Fruit fly (Drosophila melanogaster) whole organism, embryonic: Measurements from ENCODE around the gene CG34281.

Experiments used
- Ada2b ChIP-seq: fragments of 200-800 bp; sonication (Bioruptor generic); IDR thresholded peaks from 2 replicates; pipeline ENCODE4 v1.3.6; 2022; ENCODE audit warnings: missing biosample characterization, missing genetic modification characterization
- Bdp1 ChIP-seq: fragments of 200-800 bp; sonication (Bioruptor generic); optimal IDR thresholded peaks from 3 replicates; lab custom pipeline; 2016; ENCODE audit warnings: missing biosample characterization, missing genetic modification characterization
- CG10431 ChIP-seq: fragments of 200-800 bp; sonication (Bioruptor generic); optimal IDR thresholded peaks from 3 replicates; lab custom pipeline; 2018; ENCODE audit warnings: missing biosample characterization, mild to moderate bottlenecking, missing genetic modification characterization
- CG11456 ChIP-seq: fragments of 200-800 bp; sonication (Bioruptor generic); IDR thresholded peaks from 3 replicates; pipeline ENCODE4 v1.3.6; 2022; ENCODE audit warnings: missing biosample characterization, missing genetic modification characterization
- CG11560 ChIP-seq: fragments of 200-800 bp; sonication (Bioruptor generic); IDR thresholded peaks from 3 replicates; pipeline ENCODE4 v1.3.6; 2022; ENCODE audit warnings: missing biosample characterization, missing genetic modification characterization
- CG12769 ChIP-seq: fragments of 200-800 bp; sonication (Bioruptor generic); optimal IDR thresholded peaks from 2 replicates; lab custom pipeline; 2019; ENCODE audit warnings: missing biosample characterization, mild to moderate bottlenecking, missing genetic modification characterization, moderate library complexity
- CG15073 ChIP-seq: fragments of 200-800 bp; sonication (Bioruptor generic); optimal IDR thresholded peaks from 2 replicates; lab custom pipeline; 2016; ENCODE audit warnings: missing biosample characterization, missing genetic modification characterization
- CG17385 ChIP-seq: fragments of 200-800 bp; sonication (Bioruptor generic); optimal IDR thresholded peaks from 3 replicates; lab custom pipeline; 2018; ENCODE audit warnings: missing biosample characterization, mild to moderate bottlenecking, missing genetic modification characterization
- CG2116 ChIP-seq: fragments of 200-800 bp; sonication (Bioruptor generic); optimal IDR thresholded peaks from 3 replicates; lab custom pipeline; 2018; ENCODE audit warnings: missing biosample characterization, mild to moderate bottlenecking, missing genetic modification characterization
- CG2199 ChIP-seq: fragments of 200-800 bp; sonication (Bioruptor generic); IDR thresholded peaks from 3 replicates; pipeline ENCODE4 v1.3.6; 2022; ENCODE audit warnings: missing biosample characterization, missing genetic modification characterization
- CG2202 ChIP-seq: fragments of 200-800 bp; sonication (Bioruptor generic); optimal IDR thresholded peaks from 2 replicates; lab custom pipeline; 2018; ENCODE audit warnings: missing biosample characterization, mild to moderate bottlenecking, missing genetic modification characterization
- CG31365 ChIP-seq: fragments of 200-800 bp; sonication (Bioruptor generic); optimal IDR thresholded peaks from 2 replicates; lab custom pipeline; 2018; ENCODE audit warnings: missing biosample characterization, mild to moderate bottlenecking, missing genetic modification characterization
- CG3726 ChIP-seq: fragments of 200-800 bp; sonication (Bioruptor generic); IDR thresholded peaks from 3 replicates; pipeline ENCODE4, ENCODE4 v1.3.6; 2022; ENCODE audit warnings: missing biosample characterization, missing genetic modification characterization
- CG4424 ChIP-seq: fragments of 200-800 bp; sonication (Bioruptor generic); optimal IDR thresholded peaks from 3 replicates; lab custom pipeline; 2016; ENCODE audit warnings: missing biosample characterization, missing genetic modification characterization
- CG6175 ChIP-seq: fragments of 200-800 bp; sonication (Bioruptor generic); IDR thresholded peaks from 3 replicates; pipeline ENCODE4 v1.3.6; 2022; ENCODE audit warnings: missing biosample characterization, missing genetic modification characterization
- CG7556 ChIP-seq: fragments of 200-800 bp; sonication (Bioruptor generic); optimal IDR thresholded peaks from 2 replicates; lab custom pipeline; 2017; ENCODE audit warnings: missing biosample characterization, mild to moderate bottlenecking, missing genetic modification characterization
- CG8944 ChIP-seq: fragments of 200-800 bp; sonication (Bioruptor generic); optimal IDR thresholded peaks from 3 replicates; lab custom pipeline; 2016; ENCODE audit warnings: missing biosample characterization, missing genetic modification characterization
- CTCF ChIP-seq: fragments of 200-800 bp; sonication (Bioruptor generic); optimal IDR thresholded peaks from 2 replicates; lab custom pipeline; 2017; ENCODE audit warnings: missing biosample characterization, mild to moderate bottlenecking, missing genetic modification characterization, moderate library complexity
- D ChIP-seq, 2 experiments: fragments of 200-800 bp in 1 of 2; fragments of >200 bp in 1 of 2; sonication (Bioruptor generic) in 1 of 2; optimal IDR thresholded peaks; 2 replicates in 1 of 2; 3 replicates in 1 of 2; lab custom pipeline; 2017; ENCODE audit warnings: mild to moderate bottlenecking in 1 of 2, missing biosample characterization in 1 of 2, missing genetic modification characterization in 1 of 2, missing genetic modification reagents in 1 of 2
- Drgx ChIP-seq: fragments of 200-800 bp; sonication (Bioruptor generic); IDR thresholded peaks from 2 replicates; pipeline ENCODE4 v1.3.6; 2022; ENCODE audit warnings: missing biosample characterization, missing genetic modification characterization
- HLH4C ChIP-seq: fragments of 200-800 bp; sonication (Bioruptor generic); IDR thresholded peaks from 3 replicates; pipeline ENCODE4 v1.3.6; 2022; ENCODE audit warnings: missing biosample characterization, missing genetic modification characterization; ENCODE audit not compliant: partially characterized antibody
- Hmx ChIP-seq: fragments of 200-800 bp; sonication (Bioruptor generic); optimal IDR thresholded peaks from 2 replicates; lab custom pipeline; 2016; ENCODE audit warnings: missing biosample characterization, missing genetic modification characterization
- Mrtf ChIP-seq: fragments of 200-800 bp; sonication (Bioruptor generic); IDR thresholded peaks from 3 replicates; pipeline ENCODE4 v1.3.6; 2022; ENCODE audit warnings: missing biosample characterization, missing genetic modification characterization
- Myb ChIP-seq: fragments of 200-800 bp; sonication (Bioruptor generic); optimal IDR thresholded peaks from 2 replicates; lab custom pipeline; 2016; ENCODE audit warnings: missing biosample characterization, missing genetic modification characterization
- NC2α ChIP-seq: fragments of 200-800 bp; sonication (Bioruptor generic); optimal IDR thresholded peaks from 2 replicates; lab custom pipeline; 2016; ENCODE audit warnings: missing biosample characterization, missing genetic modification characterization
- chinmo ChIP-seq: fragments of 200-800 bp; sonication (Bioruptor generic); IDR thresholded peaks from 4 replicates; pipeline ENCODE4 v1.3.6; 2022; ENCODE audit warnings: missing biosample characterization, missing genetic modification characterization; ENCODE audit not compliant: partially characterized antibody
- da ChIP-seq: fragments of 200-800 bp; sonication (Bioruptor generic); optimal IDR thresholded peaks from 2 replicates; lab custom pipeline; 2016; ENCODE audit warnings: missing biosample characterization, missing genetic modification characterization
- disco-r ChIP-seq: fragments of 200-800 bp; sonication (Bioruptor generic); optimal IDR thresholded peaks from 2 replicates; lab custom pipeline; 2016; ENCODE audit warnings: missing biosample characterization, missing genetic modification characterization
- dmrt11E ChIP-seq: fragments of 200-800 bp; sonication (Bioruptor generic); optimal IDR thresholded peaks from 3 replicates; lab custom pipeline; 2018; ENCODE audit warnings: missing biosample characterization, mild to moderate bottlenecking, missing genetic modification characterization, moderate library complexity
- dysf ChIP-seq: fragments of 200-800 bp; sonication (Bioruptor generic); IDR thresholded peaks from 3 replicates; pipeline ENCODE4 v1.3.6; 2022; ENCODE audit warnings: missing biosample characterization, missing genetic modification characterization
- eve ChIP-seq, 2 experiments: fragments of >200 bp; optimal IDR thresholded peaks; 2 replicates each; lab custom pipeline; 2017; ENCODE audit warnings: missing biosample characterization in 2 of 2, missing genetic modification characterization in 2 of 2
- h ChIP-seq: fragments of >200 bp; optimal IDR thresholded peaks from 2 replicates; lab custom pipeline; 2017
- ham ChIP-seq: fragments of 200-800 bp; sonication (Bioruptor generic); IDR thresholded peaks from 2 replicates; pipeline ENCODE4 v1.3.6; 2022; ENCODE audit warnings: missing biosample characterization, missing genetic modification characterization
- insv ChIP-seq, 2 experiments: fragments of 200-800 bp; sonication (Bioruptor generic); optimal IDR thresholded peaks; 3 replicates each; lab custom pipeline; 2016 to 2018; ENCODE audit warnings: missing biosample characterization in 2 of 2, missing genetic modification characterization in 2 of 2
- jumu ChIP-seq: fragments of 200-800 bp; sonication (Bioruptor generic); optimal IDR thresholded peaks from 3 replicates; lab custom pipeline; 2016; ENCODE audit warnings: missing biosample characterization, missing genetic modification characterization
- knrl ChIP-seq: fragments of 200-800 bp; sonication (Bioruptor generic); IDR thresholded peaks from 3 replicates; pipeline ENCODE4 v1.3.6; 2022; ENCODE audit warnings: missing biosample characterization, missing genetic modification characterization; ENCODE audit not compliant: partially characterized antibody
- lab ChIP-seq: fragments of 200-800 bp; sonication (Bioruptor generic); optimal IDR thresholded peaks from 3 replicates; lab custom pipeline; 2017; ENCODE audit warnings: missing biosample characterization, missing genetic modification characterization, mild to moderate bottlenecking, moderate library complexity, missing genetic modification reagents
- lola ChIP-seq, 3 experiments: fragments of >200 bp in 2 of 3; fragments of 200-800 bp in 1 of 3; sonication (Bioruptor generic) in 1 of 3; optimal IDR thresholded peaks; 2 replicates each; lab custom pipeline; 2017 to 2019; ENCODE audit warnings: missing biosample characterization in 3 of 3, missing genetic modification characterization in 3 of 3, mild to moderate bottlenecking in 1 of 3, moderate library complexity in 1 of 3
- maf-S ChIP-seq: fragments of 200-800 bp; sonication (Bioruptor generic); optimal IDR thresholded peaks from 2 replicates; lab custom pipeline; 2016; ENCODE audit warnings: missing biosample characterization, missing genetic modification characterization
- nom ChIP-seq: fragments of 200-800 bp; sonication (Bioruptor generic); optimal IDR thresholded peaks from 2 replicates; lab custom pipeline; 2017; ENCODE audit warnings: missing biosample characterization, missing genetic modification characterization, mild to moderate bottlenecking, moderate library complexity, missing genetic modification reagents
- pb ChIP-seq: fragments of 200-800 bp; sonication (Bioruptor generic); optimal IDR thresholded peaks from 3 replicates; lab custom pipeline; 2016; ENCODE audit warnings: missing biosample characterization, missing genetic modification characterization
- pum ChIP-seq: fragments of 200-800 bp; sonication (Bioruptor generic); optimal IDR thresholded peaks from 2 replicates; lab custom pipeline; 2016; ENCODE audit warnings: missing biosample characterization, missing genetic modification characterization
- sqz ChIP-seq: fragments of 200-800 bp; sonication (Bioruptor generic); optimal IDR thresholded peaks from 3 replicates; lab custom pipeline; 2018; ENCODE audit warnings: missing biosample characterization, mild to moderate bottlenecking, missing genetic modification characterization
- stwl ChIP-seq: fragments of 200-800 bp; sonication (Bioruptor generic); optimal IDR thresholded peaks from 3 replicates; lab custom pipeline; 2018; ENCODE audit warnings: missing biosample characterization, mild to moderate bottlenecking, missing genetic modification characterization, moderate library complexity
- tll ChIP-seq, 2 experiments: fragments of 200-800 bp in 1 of 2; fragments of >200 bp in 1 of 2; sonication (Bioruptor generic) in 1 of 2; optimal IDR thresholded peaks; 2 replicates each; lab custom pipeline; 2017 to 2019; ENCODE audit warnings: missing biosample characterization in 2 of 2, missing genetic modification characterization in 2 of 2, mild to moderate bottlenecking in 1 of 2, moderate library complexity in 1 of 2
- ttk ChIP-seq: fragments of 200-800 bp; sonication (Bioruptor generic); IDR thresholded peaks from 2 replicates; pipeline ENCODE4 v2.1.2; 2022; ENCODE audit warnings: missing biosample characterization, missing genetic modification characterization
- vvl ChIP-seq: fragments of 200-800 bp; sonication (Bioruptor generic); IDR thresholded peaks from 2 replicates; pipeline ENCODE4 v1.3.6; 2022; ENCODE audit warnings: missing biosample characterization, missing genetic modification characterization
- zen2 ChIP-seq: fragments of 200-800 bp; sonication (Bioruptor generic); IDR thresholded peaks from 3 replicates; pipeline ENCODE4 v1.3.6; 2022; ENCODE audit warnings: missing biosample characterization, missing genetic modification characterization; ENCODE audit not compliant: partially characterized antibody

The CG34281 gene

dm6 chr3R:17615076-17615475, 2.4 kb downstream of the CG34281 start:
- TF ChIP-seq CG11456 (GFP tag; lab: Robert Waterston, UW) (no peak), CG15073 (GFP tag; lab: Kevin White, UChicago) (peak; percentile 82), CG2202 (tag; lab: Kevin White, UChicago) (no peak), CTCF (peak; percentile 59), CG2199 (0 out of 3 replicates have a peak, but pooled peaks have one; percentile 16), vvl (0 out of 2 replicates have a peak, but pooled peaks have one; percentile 10), insv (GFP tag; optimal IDR thresholded peaks at IDR 0.05; lab: Kevin White, UChicago) (peak in 1 of 2 experiments; percentile 10), CG31365 (tag; lab: Kevin White, UChicago) (peak; percentile 76), eve (GFP tag; optimal IDR thresholded peaks at IDR 0.05; lab: Kevin White, UChicago) (peak in 1 of 2 experiments; percentile 52), stwl (tag; lab: Kevin White, UChicago) (peak; percentile 21), maf-S (no peak), CG17385 (peak; percentile 64), lola (GFP tag; optimal IDR thresholded peaks at IDR 0.05; lab: Kevin White, UChicago) (peak in 1 of 3 experiments; percentile 41)
- TF ChIP-seq, all 482 proteins: peak for 10

- TF ChIP-seq Bdp1 (GFP tag; lab: Kevin White, UChicago) (peak; percentile 34), CG11456 (GFP tag; lab: Robert Waterston, UW) (0 out of 3 replicates have a peak, but pooled peaks have one; percentile 9), nom (GFP tag; lab: Kevin White, UChicago) (peak; percentile 11), disco-r (GFP tag; lab: Kevin White, UChicago) (no peak), CG2116 (GFP tag; lab: Kevin White, UChicago) (no peak), CG7556 (GFP tag; lab: Kevin White, UChicago) (no peak), CG2199 (0 out of 3 replicates have a peak, but pooled peaks have one; percentile 58), Drgx (GFP tag; lab: Robert Waterston, UW) (0 out of 2 replicates have a peak, but pooled peaks have one; percentile 10), NC2α (GFP tag; lab: Kevin White, UChicago) (no peak), sqz (GFP tag; lab: Kevin White, UChicago) (no peak), ttk (GFP tag; lab: Robert Waterston, UW) (no peak)
These were observed 3.1 kb downstream of the CG34281 start for dm6 chr3R:17615746-17616145.

- TF ChIP-seq CG10431 (GFP tag; lab: Kevin White, UChicago), result no peak
- TF ChIP-seq CTCF, result peak; percentile 90
- TF ChIP-seq Hmx (GFP tag; lab: Kevin White, UChicago), result no peak
- TF ChIP-seq Myb, result no peak
- TF ChIP-seq CG11560, result no peak
- no peak for TF ChIP-seq dysf
- TF ChIP-seq Ada2b (GFP tag; lab: Robert Waterston, UW), result no peak
- no peak for TF ChIP-seq zen2 (GFP tag; lab: Robert Waterston, UW)
- TF ChIP-seq CG12769 (tag; lab: Kevin White, UChicago), result no peak
- TF ChIP-seq knrl (GFP tag; lab: Robert Waterston, UW), result no peak; the same call in 1 of the 3 replicates
- TF ChIP-seq ham (GFP tag; lab: Robert Waterston, UW), result no peak
- TF ChIP-seq pum (GFP tag; lab: Kevin White, UChicago), result no peak
- TF ChIP-seq CG8944 (GFP tag; lab: Kevin White, UChicago), result no peak
- no peak for TF ChIP-seq Mrtf (GFP tag; lab: Robert Waterston, UW)
- TF ChIP-seq HLH4C (GFP tag; lab: Robert Waterston, UW), result no peak
- TF ChIP-seq da (GFP tag; lab: Kevin White, UChicago), result no peak
- TF ChIP-seq D (optimal IDR thresholded peaks at IDR 0.05; lab: Kevin White, UChicago), result no peak
- no peak for TF ChIP-seq D (GFP tag; optimal IDR thresholded peaks at IDR 0.05; lab: Kevin White, UChicago)
- no peak for TF ChIP-seq jumu
- TF ChIP-seq chinmo (GFP tag; lab: Robert Waterston, UW), result no peak
- no peak for TF ChIP-seq CG6175 (GFP tag; lab: Robert Waterston, UW)
- no peak for TF ChIP-seq dmrt11E (tag; lab: Kevin White, UChicago)
- TF ChIP-seq pb (GFP tag; lab: Kevin White, UChicago), result no peak
- TF ChIP-seq CG3726, result no peak
- no peak for TF ChIP-seq tll (GFP tag; optimal IDR thresholded peaks at IDR 0.05; lab: Kevin White, UChicago)
- no peak for TF ChIP-seq CG4424 (GFP tag; lab: Kevin White, UChicago)
- no peak for TF ChIP-seq lab (GFP tag; lab: Kevin White, UChicago)
- no peak for TF ChIP-seq h
These were observed 3.9 kb downstream of the CG34281 start for dm6 chr3R:17616541-17616940.
